Fruit fly (Drosophila melanogaster) whole organism, embryonic: ENCODE results near the gene CG6843.

Experiments
- Awh ChIP-seq: fragments of 200-800 bp; sonication (Bioruptor generic); IDR thresholded peaks from 2 replicates; pipeline ENCODE4, ENCODE4 v1.3.6; 2022; ENCODE audit warnings: missing biosample characterization, missing genetic modification characterization
- Bgb ChIP-seq: fragments of 200-800 bp; sonication (Bioruptor generic); IDR thresholded peaks from 2 replicates; pipeline ENCODE4 v1.3.6; 2022; ENCODE audit warnings: missing biosample characterization, missing genetic modification characterization; ENCODE audit not compliant: partially characterized antibody
- Bteb2 ChIP-seq: fragments of 200-800 bp; sonication (Bioruptor generic); optimal IDR thresholded peaks from 2 replicates; lab custom pipeline; 2016; ENCODE audit warnings: missing biosample characterization, missing genetic modification characterization
- CG14441 ChIP-seq: fragments of 200-800 bp; sonication (Bioruptor generic); IDR thresholded peaks from 2 replicates; pipeline ENCODE4 v1.3.6; 2022; ENCODE audit warnings: missing biosample characterization, missing genetic modification characterization
- CG15514 ChIP-seq: fragments of 200-800 bp; sonication (Bioruptor generic); optimal IDR thresholded peaks from 3 replicates; lab custom pipeline; 2017; ENCODE audit warnings: missing biosample characterization, missing genetic modification characterization, mild to moderate bottlenecking, moderate library complexity, missing genetic modification reagents
- CG17328 ChIP-seq: fragments of 200-800 bp; sonication (Bioruptor generic); IDR thresholded peaks from 2 replicates; pipeline ENCODE4 v1.3.6; 2022; ENCODE audit warnings: missing biosample characterization, missing genetic modification characterization
- CG18011 ChIP-seq: fragments of 200-800 bp; sonication (Bioruptor generic); optimal IDR thresholded peaks from 2 replicates; lab custom pipeline; 2017; ENCODE audit warnings: missing biosample characterization, missing genetic modification characterization, mild to moderate bottlenecking, moderate library complexity, missing genotype
- CG4854 ChIP-seq: fragments of 200-800 bp; sonication (Bioruptor generic); optimal IDR thresholded peaks from 2 replicates; lab custom pipeline; 2016; ENCODE audit warnings: missing biosample characterization, missing genetic modification characterization, inconsistent platforms
- CG6813 ChIP-seq: fragments of 200-800 bp; sonication (Bioruptor generic); optimal IDR thresholded peaks from 2 replicates; lab custom pipeline; 2017; ENCODE audit warnings: missing biosample characterization, missing genetic modification characterization, mild to moderate bottlenecking, moderate library complexity, missing genetic modification reagents
- CG7963 ChIP-seq: fragments of 200-800 bp; sonication (Bioruptor generic); IDR thresholded peaks from 3 replicates; pipeline ENCODE4 v1.3.6; 2022; ENCODE audit warnings: missing biosample characterization, missing genetic modification characterization; ENCODE audit not compliant: partially characterized antibody
- CG8281 ChIP-seq: fragments of 200-800 bp; sonication (Bioruptor generic); optimal IDR thresholded peaks from 2 replicates; lab custom pipeline; 2018; ENCODE audit warnings: missing biosample characterization, mild to moderate bottlenecking, missing genetic modification characterization, moderate library complexity
- CG9215 ChIP-seq: fragments of 200-800 bp; sonication (Bioruptor generic); IDR thresholded peaks from 2 replicates; pipeline ENCODE4 v1.3.6; 2022; ENCODE audit warnings: missing biosample characterization, missing genetic modification characterization
- CG9932 ChIP-seq: fragments of 200-800 bp; sonication (Bioruptor generic); IDR thresholded peaks from 2 replicates; pipeline ENCODE4 v1.3.6; 2022; ENCODE audit warnings: missing biosample characterization, missing genetic modification characterization
- CTCF ChIP-seq: fragments of 200-800 bp; sonication (Bioruptor generic); optimal IDR thresholded peaks from 2 replicates; lab custom pipeline; 2017; ENCODE audit warnings: missing biosample characterization, mild to moderate bottlenecking, missing genetic modification characterization, moderate library complexity
- D19A ChIP-seq: fragments of 200-800 bp; optimal IDR thresholded peaks from 3 replicates; lab custom pipeline; 2019; ENCODE audit warnings: missing biosample characterization, mild to moderate bottlenecking, missing genetic modification characterization, moderate library complexity
- Dfd ChIP-seq, 2 experiments: fragments of >200 bp; optimal IDR thresholded peaks; 2 replicates each; lab custom pipeline; 2017; ENCODE audit warnings: missing biosample characterization in 2 of 2, missing genetic modification characterization in 2 of 2
- Dip3 ChIP-seq: fragments of 200-800 bp; sonication (Bioruptor generic); optimal IDR thresholded peaks from 3 replicates; lab custom pipeline; 2016; ENCODE audit warnings: missing biosample characterization, missing genetic modification characterization
- H15 ChIP-seq: fragments of 200-800 bp; sonication (Bioruptor generic); IDR thresholded peaks from 3 replicates; pipeline ENCODE4 v1.3.6; 2022; ENCODE audit warnings: missing biosample characterization, missing genetic modification characterization
- HLH4C ChIP-seq: fragments of 200-800 bp; sonication (Bioruptor generic); IDR thresholded peaks from 3 replicates; pipeline ENCODE4 v1.3.6; 2022; ENCODE audit warnings: missing biosample characterization, missing genetic modification characterization; ENCODE audit not compliant: partially characterized antibody
- HmgZ ChIP-seq: fragments of 200-800 bp; sonication (Bioruptor generic); optimal IDR thresholded peaks from 2 replicates; lab custom pipeline; 2018; ENCODE audit warnings: missing biosample characterization, mild to moderate bottlenecking, missing genetic modification characterization
- Hmx ChIP-seq: fragments of 200-800 bp; sonication (Bioruptor generic); optimal IDR thresholded peaks from 2 replicates; lab custom pipeline; 2016; ENCODE audit warnings: missing biosample characterization, missing genetic modification characterization
- Hr51 ChIP-seq, 2 experiments: fragments of 200-800 bp; sonication (Bioruptor generic); optimal IDR thresholded peaks; 2 replicates in 1 of 2; 3 replicates in 1 of 2; lab custom pipeline; 2016 to 2018; ENCODE audit warnings: missing biosample characterization in 2 of 2, missing genetic modification characterization in 2 of 2, mild to moderate bottlenecking in 1 of 2, moderate library complexity in 1 of 2
- Hsf ChIP-seq: fragments of 200-800 bp; sonication (Bioruptor generic); optimal IDR thresholded peaks from 3 replicates; lab custom pipeline; 2016; ENCODE audit warnings: missing biosample characterization, missing genetic modification characterization
- Lhr ChIP-seq: fragments of 200-800 bp; sonication (Bioruptor generic); optimal IDR thresholded peaks from 3 replicates; lab custom pipeline; 2017; ENCODE audit warnings: mild to moderate bottlenecking, missing biosample characterization, missing genetic modification reagents, missing genetic modification characterization
- Mes4 ChIP-seq: fragments of 200-800 bp; sonication (Bioruptor generic); optimal IDR thresholded peaks from 2 replicates; lab custom pipeline; 2016; ENCODE audit warnings: missing biosample characterization, missing genetic modification characterization
- Mrtf ChIP-seq: fragments of 200-800 bp; sonication (Bioruptor generic); IDR thresholded peaks from 3 replicates; pipeline ENCODE4 v1.3.6; 2022; ENCODE audit warnings: missing biosample characterization, missing genetic modification characterization
- Neu2 ChIP-seq: fragments of 200-800 bp; sonication (Bioruptor generic); optimal IDR thresholded peaks from 3 replicates; lab custom pipeline; 2016; ENCODE audit warnings: missing biosample characterization, missing genetic modification characterization, borderline replicate concordance
- Side ChIP-seq: fragments of 200-800 bp; sonication (Bioruptor generic); optimal IDR thresholded peaks from 2 replicates; lab custom pipeline; 2016; ENCODE audit warnings: missing biosample characterization, missing genetic modification characterization
- Sox100B ChIP-seq: fragments of 200-800 bp; sonication (Bioruptor generic); optimal IDR thresholded peaks from 3 replicates; lab custom pipeline; 2018; ENCODE audit warnings: missing biosample characterization, mild to moderate bottlenecking, missing genetic modification characterization
- Stat92E ChIP-seq, 3 experiments: fragments of >200 bp in 2 of 3; fragments of 200-800 bp in 1 of 3; sonication (Bioruptor generic) in 1 of 3; optimal IDR thresholded peaks; 2 replicates each; lab custom pipeline; 2017 to 2019; ENCODE audit warnings: missing biosample characterization in 3 of 3, missing genetic modification characterization in 3 of 3, mild to moderate bottlenecking in 1 of 3, moderate library complexity in 1 of 3
- Taf1 ChIP-seq: fragments of 200-800 bp; sonication (Bioruptor generic); IDR thresholded peaks from 2 replicates; pipeline ENCODE4 v1.3.6; 2022; ENCODE audit warnings: missing biosample characterization, missing genetic modification characterization
- bab2 ChIP-seq: fragments of 200-800 bp; sonication (Bioruptor generic); optimal IDR thresholded peaks from 2 replicates; lab custom pipeline; 2016; ENCODE audit warnings: missing biosample characterization, missing genetic modification characterization
- br ChIP-seq: fragments of >200 bp; optimal IDR thresholded peaks from 2 replicates; lab custom pipeline; 2017
- chif ChIP-seq, 2 experiments: fragments of 200-800 bp; sonication (Bioruptor generic); optimal IDR thresholded peaks; 3 replicates each; lab custom pipeline; 2016; ENCODE audit warnings: missing biosample characterization in 2 of 2, missing genetic modification characterization in 2 of 2
- crol ChIP-seq: fragments of 200-800 bp; sonication (Bioruptor generic); IDR thresholded peaks from 2 replicates; pipeline ENCODE4 v1.3.6; 2022; ENCODE audit warnings: missing biosample characterization, missing genetic modification characterization
- ftz-f1 ChIP-seq: fragments of 200-800 bp; sonication (Bioruptor generic); optimal IDR thresholded peaks from 2 replicates; lab custom pipeline; 2016; ENCODE audit warnings: missing biosample characterization, missing genetic modification characterization
- fu2 ChIP-seq: fragments of 200-800 bp; sonication (Bioruptor generic); optimal IDR thresholded peaks from 2 replicates; lab custom pipeline; 2016; ENCODE audit warnings: missing biosample characterization, missing genetic modification characterization
- grn ChIP-seq: fragments of 200-800 bp; sonication (Bioruptor generic); optimal IDR thresholded peaks from 3 replicates; lab custom pipeline; 2017; ENCODE audit warnings: missing biosample characterization, missing genetic modification characterization
- gsb-n ChIP-seq: fragments of 200-800 bp; sonication (Bioruptor generic); optimal IDR thresholded peaks from 3 replicates; lab custom pipeline; 2018; ENCODE audit warnings: missing biosample characterization, mild to moderate bottlenecking, missing genetic modification characterization
- ham ChIP-seq: fragments of 200-800 bp; sonication (Bioruptor generic); IDR thresholded peaks from 2 replicates; pipeline ENCODE4 v1.3.6; 2022; ENCODE audit warnings: missing biosample characterization, missing genetic modification characterization
- hbn ChIP-seq: fragments of 200-800 bp; sonication (Bioruptor generic); IDR thresholded peaks from 2 replicates; pipeline ENCODE4 v1.3.6; 2022; ENCODE audit warnings: missing biosample characterization, missing genetic modification characterization; ENCODE audit not compliant: partially characterized antibody
- mam ChIP-seq: fragments of 200-800 bp; sonication (Bioruptor generic); optimal IDR thresholded peaks from 3 replicates; lab custom pipeline; 2016; ENCODE audit warnings: missing biosample characterization, missing genetic modification characterization
- mirr ChIP-seq: fragments of 200-800 bp; sonication (Bioruptor generic); optimal IDR thresholded peaks from 3 replicates; lab custom pipeline; 2018; ENCODE audit warnings: missing biosample characterization, mild to moderate bottlenecking, missing genetic modification characterization
- nom ChIP-seq: fragments of 200-800 bp; sonication (Bioruptor generic); optimal IDR thresholded peaks from 2 replicates; lab custom pipeline; 2017; ENCODE audit warnings: missing biosample characterization, missing genetic modification characterization, mild to moderate bottlenecking, moderate library complexity, missing genetic modification reagents
- odd ChIP-seq: fragments of 200-800 bp; sonication (Bioruptor generic); optimal IDR thresholded peaks from 2 replicates; lab custom pipeline; 2017; ENCODE audit warnings: missing biosample characterization, mild to moderate bottlenecking, missing genetic modification characterization
- pnt ChIP-seq: fragments of 200-800 bp; sonication (Bioruptor generic); optimal IDR thresholded peaks from 3 replicates; lab custom pipeline; 2016; ENCODE audit warnings: missing biosample characterization, missing genetic modification characterization
- run ChIP-seq: fragments of 200-800 bp; sonication (Bioruptor generic); optimal IDR thresholded peaks from 3 replicates; lab custom pipeline; 2018; ENCODE audit warnings: missing biosample characterization, mild to moderate bottlenecking, missing genetic modification characterization
- tgo ChIP-seq: fragments of 200-800 bp; sonication (Bioruptor generic); IDR thresholded peaks from 3 replicates; pipeline ENCODE4 v1.3.6; 2022; ENCODE audit warnings: missing biosample characterization, missing genetic modification characterization
- yki ChIP-seq: fragments of >200 bp; optimal IDR thresholded peaks from 3 replicates; lab custom pipeline; 2018
- zen2 ChIP-seq: fragments of 200-800 bp; sonication (Bioruptor generic); IDR thresholded peaks from 3 replicates; pipeline ENCODE4 v1.3.6; 2022; ENCODE audit warnings: missing biosample characterization, missing genetic modification characterization; ENCODE audit not compliant: partially characterized antibody
- zfh1 ChIP-seq: fragments of 200-800 bp; sonication (Bioruptor generic); IDR thresholded peaks from 3 replicates; pipeline ENCODE4 v1.3.6; 2022; ENCODE audit warnings: missing biosample characterization, missing genetic modification characterization

CG6843 gene

dm6 chr3L:18898770-18899278, 2.6 kb upstream of the CG6843 start, which contains the start of gene RpL26 (continued):
- no peak for TF ChIP-seq CG8281 (tag; lab: Kevin White, UChicago)
- peak; percentile 60 for TF ChIP-seq odd
- no peak for TF ChIP-seq crol
- TF ChIP-seq yki, result no peak
- TF ChIP-seq Side, result peak; percentile 71
- TF ChIP-seq CG15514 (GFP tag; lab: Kevin White, UChicago), result peak; percentile 69
- TF ChIP-seq CG9215 (GFP tag; lab: Robert Waterston, UW), result peak; percentile 85
- TF ChIP-seq ham (GFP tag; lab: Robert Waterston, UW), result no peak
- TF ChIP-seq CG6813 (GFP tag; lab: Kevin White, UChicago), result no peak
- no peak for TF ChIP-seq mirr (GFP tag; lab: Kevin White, UChicago)
- no peak; the same call in 2 of the 3 replicates for TF ChIP-seq tgo (GFP tag; lab: Robert Waterston, UW)
- TF ChIP-seq gsb-n (tag; lab: Kevin White, UChicago), result no peak
- peak; percentile 95 for TF ChIP-seq hbn (GFP tag; lab: Robert Waterston, UW)
- TF ChIP-seq pnt (GFP tag; lab: Kevin White, UChicago), result peak; percentile 78
- no peak for TF ChIP-seq CTCF (GFP tag; lab: Kevin White, UChicago)
- TF ChIP-seq CG9932 (GFP tag; lab: Robert Waterston, UW), result peak; percentile 92
- TF ChIP-seq Stat92E (GFP tag; optimal IDR thresholded peaks at IDR 0.05; lab: Kevin White, UChicago), result peak in 1 of 3 experiments; percentile 81
- no peak for TF ChIP-seq Neu2 (GFP tag; lab: Kevin White, UChicago)
- peak; percentile 9 for TF ChIP-seq D19A
- peak; percentile 96 for TF ChIP-seq zen2 (GFP tag; lab: Robert Waterston, UW)
- TF ChIP-seq CG14441 (GFP tag; lab: Robert Waterston, UW), result peak; percentile 73
- peak; percentile 72 for TF ChIP-seq Bteb2 (GFP tag; lab: Kevin White, UChicago)
- TF ChIP-seq Taf1, result 0 out of 2 replicates have a peak, but pooled peaks have one; percentile 68
- TF ChIP-seq Hsf (GFP tag; lab: Kevin White, UChicago), result peak; percentile 89
- TF ChIP-seq grn (GFP tag; lab: Kevin White, UChicago), result peak; percentile 5
- TF ChIP-seq zfh1 (GFP tag; lab: Robert Waterston, UW), result no peak; the same call in 2 of the 3 replicates
- peak; percentile 53; the same call in 1 of the 2 replicates for TF ChIP-seq CG17328 (GFP tag; lab: Robert Waterston, UW)
- TF ChIP-seq nom (GFP tag; lab: Kevin White, UChicago), result peak; percentile 74
- TF ChIP-seq Mrtf (GFP tag; lab: Robert Waterston, UW), result no peak; the same call in 2 of the 3 replicates
- peak; percentile 93 for TF ChIP-seq Bgb (GFP tag; lab: Robert Waterston, UW)
- peak; percentile 87 for TF ChIP-seq bab2 (GFP tag; lab: Kevin White, UChicago)
- no peak for TF ChIP-seq run (tag; lab: Kevin White, UChicago)
- no peak for TF ChIP-seq br (lab: Kevin White, UChicago)
- TF ChIP-seq Hmx (GFP tag; lab: Kevin White, UChicago), result peak; percentile 53
- peak; percentile 92 for TF ChIP-seq Lhr
- no peak for TF ChIP-seq Awh (GFP tag; lab: Robert Waterston, UW)
- TF ChIP-seq ftz-f1 (GFP tag; lab: Kevin White, UChicago), result no peak
- peak; percentile 78 for TF ChIP-seq HmgZ
- TF ChIP-seq chif (GFP tag; optimal IDR thresholded peaks at IDR 0.05; lab: Kevin White, UChicago), result peak; percentile 55 to 81
- TF ChIP-seq Hr51 (GFP tag; optimal IDR thresholded peaks at IDR 0.05; lab: Kevin White, UChicago), result peak; percentile 74 to 78
- peak; percentile 93 for TF ChIP-seq HLH4C (GFP tag; lab: Robert Waterston, UW)
- TF ChIP-seq CG7963, result peak; percentile 85
- peak; percentile 60 for TF ChIP-seq CG4854 (GFP tag; lab: Kevin White, UChicago)
- no peak for TF ChIP-seq Sox100B (GFP tag; lab: Kevin White, UChicago)
- peak; percentile 90 for TF ChIP-seq mam (GFP tag; lab: Kevin White, UChicago)
- peak; percentile 96 for TF ChIP-seq Mes4 (GFP tag; lab: Kevin White, UChicago)
- peak; percentile 86 for TF ChIP-seq fu2 (GFP tag; lab: Kevin White, UChicago)
- peak; percentile 71; the same call in 1 of the 3 replicates for TF ChIP-seq H15 (GFP tag; lab: Robert Waterston, UW)
- TF ChIP-seq Dfd (GFP tag; optimal IDR thresholded peaks at IDR 0.05; lab: Kevin White, UChicago), result no peak
- peak; percentile 48 for TF ChIP-seq CG18011 (GFP tag; lab: Kevin White, UChicago)
- TF ChIP-seq Dip3, result peak; percentile 78
